Worm (Caenorhabditis elegans) whole organism, early embryonic: ENCODE results near the gene hex-1.

ENCODE experiments used
- B0310.2 ChIP-seq: sonication (generic microtip); optimal IDR thresholded peaks from 2 replicates; lab custom pipeline; 2016; ENCODE audit warnings: mild to moderate bottlenecking, missing genetic modification characterization, missing compliant biosample characterization
- F13C5.2 ChIP-seq: sonication (generic microtip); optimal IDR thresholded peaks from 2 replicates; lab custom pipeline; 2017; ENCODE audit warnings: mild to moderate bottlenecking, missing genetic modification characterization, inconsistent platforms, missing compliant biosample characterization
- aly-1 ChIP-seq: sonication (generic microtip); optimal IDR thresholded peaks from 2 replicates; lab custom pipeline; 2016; ENCODE audit warnings: missing genetic modification characterization, missing compliant biosample characterization
- ama-1 ChIP-seq: fragments of 150-350 bp; optimal IDR thresholded peaks from 2 replicates; lab custom pipeline; 2014
- ceh-13 ChIP-seq: fragments of 200-800 bp; sonication (Bioruptor generic); optimal IDR thresholded peaks from 2 replicates; lab custom pipeline; 2018; ENCODE audit warnings: mild to moderate bottlenecking, missing genetic modification characterization, missing compliant biosample characterization
- ceh-36 ChIP-seq: sonication (generic microtip); optimal IDR thresholded peaks from 2 replicates; lab custom pipeline; 2016; ENCODE audit warnings: missing genetic modification characterization, inconsistent platforms, missing compliant biosample characterization
- ets-7 ChIP-seq: sonication (generic microtip); optimal IDR thresholded peaks from 2 replicates; lab custom pipeline; 2016; ENCODE audit warnings: missing genotype, missing genetic modification characterization, missing compliant biosample characterization
- flt-1 ChIP-seq: fragments of 200-800 bp; sonication (Bioruptor generic); IDR thresholded peaks from 2 replicates; pipeline ENCODE4 v1.3.6; 2022; ENCODE audit warnings: missing genetic modification characterization, missing compliant biosample characterization
- hmbx-1 ChIP-seq: sonication (generic microtip); optimal IDR thresholded peaks from 2 replicates; lab custom pipeline; 2016; ENCODE audit warnings: mild to moderate bottlenecking, missing genetic modification characterization, missing compliant biosample characterization
- hmg-4 ChIP-seq: fragments of 200-800 bp; sonication (Bioruptor generic); optimal IDR thresholded peaks from 2 replicates; lab custom pipeline; 2018; ENCODE audit warnings: mild to moderate bottlenecking, missing genetic modification characterization, missing compliant biosample characterization
- hnd-1 ChIP-seq: sonication (generic microtip); optimal IDR thresholded peaks from 2 replicates; lab custom pipeline; 2016; ENCODE audit warnings: missing genetic modification characterization, missing compliant biosample characterization
- pes-1 ChIP-seq: fragments of 200-800 bp; sonication (Bioruptor generic); IDR thresholded peaks from 2 replicates; pipeline ENCODE4 v1.3.6; 2022; ENCODE audit warnings: missing genetic modification reagents, missing genetic modification characterization, missing compliant biosample characterization
- scrt-1 ChIP-seq: fragments of 200-800 bp; sonication (Bioruptor generic); IDR thresholded peaks from 2 replicates; pipeline ENCODE4 v1.3.6; 2022; ENCODE audit warnings: missing genetic modification characterization, missing compliant biosample characterization
- sea-1 ChIP-seq: fragments of 200-800 bp; sonication (Bioruptor generic); conservative IDR thresholded peaks from 2 replicates; pipeline ENCODE4 v1.3.6; 2022; ENCODE audit warnings: missing genetic modification characterization, missing compliant biosample characterization
- tbx-11 ChIP-seq: fragments of 200-800 bp; sonication (Bioruptor generic); IDR thresholded peaks from 2 replicates; pipeline ENCODE4 v1.3.6; 2022; ENCODE audit warnings: missing genetic modification characterization, missing compliant biosample characterization
- tbx-37 ChIP-seq: fragments of 200-800 bp; sonication (Bioruptor generic); conservative IDR thresholded peaks from 2 replicates; pipeline ENCODE4 v1.3.6; 2022; ENCODE audit warnings: missing genetic modification reagents, missing genetic modification characterization, missing compliant biosample characterization
- tra-4 ChIP-seq: sonication (generic microtip); optimal IDR thresholded peaks from 2 replicates; lab custom pipeline; 2017; ENCODE audit warnings: missing genetic modification characterization, missing compliant biosample characterization

Gene hex-1

ce11 chrX:2219453-2219852 lies 1.5 kb upstream of the hex-1 start:
- no peak for TF ChIP-seq hmbx-1 (tag; lab: Kevin White, UChicago)
- TF ChIP-seq flt-1 (GFP tag; lab: Robert Waterston, UW): no peak
- no peak for TF ChIP-seq ceh-36 (tag; lab: Kevin White, UChicago)
- TF ChIP-seq scrt-1 (GFP tag; lab: Robert Waterston, UW): no peak
- TF ChIP-seq pes-1 (GFP tag; lab: Robert Waterston, UW): no peak
- no peak for TF ChIP-seq ceh-13 (GFP tag; lab: Kevin White, UChicago)
- no peak for TF ChIP-seq hnd-1
- TF ChIP-seq tbx-11: no peak
- TF ChIP-seq hmg-4 (GFP tag; lab: Kevin White, UChicago): no peak
- TF ChIP-seq tra-4 (tag; lab: Kevin White, UChicago): no peak
- no peak for TF ChIP-seq F13C5.2 (tag; lab: Kevin White, UChicago)
- no peak for TF ChIP-seq aly-1 (tag; lab: Kevin White, UChicago)

- peak; percentile 66 for TF ChIP-seq tra-4 (tag; lab: Kevin White, UChicago)
- peak; percentile 87 for TF ChIP-seq sea-1
- peak; percentile 58 for TF ChIP-seq aly-1 (tag; lab: Kevin White, UChicago)
- TF ChIP-seq tbx-37 (GFP tag; lab: Robert Waterston, UW): peak; percentile 77
- TF ChIP-seq pes-1 (GFP tag; lab: Robert Waterston, UW): peak; percentile 89
- peak; percentile 82 for TF ChIP-seq tbx-11
- peak; percentile 85 for TF ChIP-seq scrt-1 (GFP tag; lab: Robert Waterston, UW)
- peak; percentile 66 for TF ChIP-seq hmbx-1 (tag; lab: Kevin White, UChicago)
- TF ChIP-seq ceh-36 (tag; lab: Kevin White, UChicago): peak; percentile 74
- peak; percentile 61 for TF ChIP-seq ceh-13 (GFP tag; lab: Kevin White, UChicago)
- peak; percentile 78 for TF ChIP-seq flt-1 (GFP tag; lab: Robert Waterston, UW)
- peak; percentile 90 for TF ChIP-seq hmg-4 (GFP tag; lab: Kevin White, UChicago)
- peak; percentile 88 for TF ChIP-seq F13C5.2 (tag; lab: Kevin White, UChicago)
- peak; percentile 40 for TF ChIP-seq B0310.2
- TF ChIP-seq ets-7 (tag; lab: Kevin White, UChicago): peak; percentile 12
- peak; percentile 70 for TF ChIP-seq hnd-1
- no peak for TF ChIP-seq ama-1 (lab: Kevin White, UChicago)
Observed at ce11 chrX:2226875-2227355, 6.0 kb downstream of the hex-1 start.

- no peak for TF ChIP-seq tbx-11
- TF ChIP-seq sea-1: no peak
- no peak for TF ChIP-seq scrt-1 (GFP tag; lab: Robert Waterston, UW)
- no peak for TF ChIP-seq B0310.2
- no peak for TF ChIP-seq tra-4 (tag; lab: Kevin White, UChicago)
- TF ChIP-seq tbx-37 (GFP tag; lab: Robert Waterston, UW): no peak
- TF ChIP-seq ets-7 (tag; lab: Kevin White, UChicago): no peak
- no peak for TF ChIP-seq F13C5.2 (tag; lab: Kevin White, UChicago)
- no peak for TF ChIP-seq hmbx-1 (tag; lab: Kevin White, UChicago)
- TF ChIP-seq flt-1 (GFP tag; lab: Robert Waterston, UW): no peak
- TF ChIP-seq hnd-1: no peak
- no peak for TF ChIP-seq hmg-4 (GFP tag; lab: Kevin White, UChicago)
- no peak for TF ChIP-seq aly-1 (tag; lab: Kevin White, UChicago)
- TF ChIP-seq ceh-13 (GFP tag; lab: Kevin White, UChicago): no peak
- TF ChIP-seq ama-1 (lab: Kevin White, UChicago): no peak
- no peak for TF ChIP-seq pes-1 (GFP tag; lab: Robert Waterston, UW)
- TF ChIP-seq ceh-36 (tag; lab: Kevin White, UChicago): no peak
Observed at ce11 chrX:2229305-2230172, 8.6 kb downstream of the hex-1 start, which contains the start of gene lin-32. Gene lin-32, minus strand, starts transcription at chrX:2230122.

- no peak for TF ChIP-seq tra-4 (tag; lab: Kevin White, UChicago)
- no peak for TF ChIP-seq F13C5.2 (tag; lab: Kevin White, UChicago)
- TF ChIP-seq hmbx-1 (tag; lab: Kevin White, UChicago): no peak
- no peak for TF ChIP-seq B0310.2
- TF ChIP-seq hmg-4 (GFP tag; lab: Kevin White, UChicago): no peak
- no peak for TF ChIP-seq aly-1 (tag; lab: Kevin White, UChicago)
- no peak for TF ChIP-seq pes-1 (GFP tag; lab: Robert Waterston, UW)
- TF ChIP-seq hnd-1: no peak
- no peak for TF ChIP-seq tbx-11
- no peak for TF ChIP-seq ets-7 (tag; lab: Kevin White, UChicago)
- no peak for TF ChIP-seq tbx-37 (GFP tag; lab: Robert Waterston, UW)
- no peak for TF ChIP-seq sea-1
Observed at ce11 chrX:2231346-2231745, 10.4 kb downstream of the hex-1 start.

ce11 chrX:2233929-2234328 lies 13.0 kb downstream of the hex-1 start, which contains the start of gene T14F9.2:
Gene T14F9.2, plus strand, starts transcription at chrX:2234324.
- TF ChIP-seq hmg-4 (GFP tag; lab: Kevin White, UChicago): no peak
- TF ChIP-seq ets-7 (tag; lab: Kevin White, UChicago): no peak
- TF ChIP-seq F13C5.2 (tag; lab: Kevin White, UChicago): no peak
- TF ChIP-seq sea-1: no peak
- TF ChIP-seq flt-1 (GFP tag; lab: Robert Waterston, UW): no peak
- TF ChIP-seq scrt-1 (GFP tag; lab: Robert Waterston, UW): no peak
- no peak for TF ChIP-seq ama-1 (lab: Kevin White, UChicago)
- no peak for TF ChIP-seq pes-1 (GFP tag; lab: Robert Waterston, UW)

- TF ChIP-seq F13C5.2 (tag; lab: Kevin White, UChicago) (peak; percentile 51), tbx-11 (no peak)
Observed at ce11 chrX:2237438-2237961, 16.6 kb downstream of the hex-1 start, which contains the start of gene vha-15. Gene vha-15, plus strand, starts transcription at chrX:2237911.
